Worm (Caenorhabditis elegans): ENCODE results near the gene gpa-3.
A peak's percentile ranks its signal among the peaks of the same experiment; 100 is the strongest.

gpa-3 gene

ce11 chrV:9324167-9324566 lies 35.4 kb downstream of the gpa-3 start:
- no peak for TF ChIP-seq ceh-82 (tag; optimal IDR thresholded peaks at IDR 0.05)
- TF ChIP-seq aly-2 (tag; optimal IDR thresholded peaks at IDR 0.05) = no peak
- no peak for TF ChIP-seq skn-1 (tag; optimal IDR thresholded peaks at IDR 0.05)
- TF ChIP-seq mab-5 (tag; optimal IDR thresholded peaks at IDR 0.05) = no peak
- TF ChIP-seq nhr-11 (tag; optimal IDR thresholded peaks at IDR 0.05) = no peak
- no peak for TF ChIP-seq unc-62 (GFP tag; optimal IDR thresholded peaks at IDR 0.05)
- TF ChIP-seq blmp-1 (tag; optimal IDR thresholded peaks at IDR 0.05; ENCODE audit: insufficient read depth) = peak; percentile 76
- TF ChIP-seq mdl-1 (tag; optimal IDR thresholded peaks at IDR 0.05) = no peak
- no peak for TF ChIP-seq ceh-16 (tag; optimal IDR thresholded peaks at IDR 0.05)
- no peak for TF ChIP-seq peb-1 (tag; optimal IDR thresholded peaks at IDR 0.05)
- TF ChIP-seq nhr-6 (tag; optimal IDR thresholded peaks at IDR 0.05) = no peak
- TF ChIP-seq unc-39 (tag; optimal IDR thresholded peaks at IDR 0.05) = no peak
- TF ChIP-seq R02D3.7 (tag; optimal IDR thresholded peaks at IDR 0.05) = no peak
- TF ChIP-seq ztf-1 (GFP tag; conservative IDR thresholded peaks at IDR 0.05) = no peak
- no peak for TF ChIP-seq nhr-23 (tag; optimal IDR thresholded peaks at IDR 0.05)
- no peak for TF ChIP-seq ztf-11 (tag; optimal IDR thresholded peaks at IDR 0.05)
- TF ChIP-seq lin-39 (tag; optimal IDR thresholded peaks at IDR 0.05) = no peak
- TF ChIP-seq nhr-10 (tag; optimal IDR thresholded peaks at IDR 0.05) = no peak
- TF ChIP-seq nhr-77 (tag; optimal IDR thresholded peaks at IDR 0.05) = no peak
- TF ChIP-seq fos-1 (tag; optimal IDR thresholded peaks at IDR 0.05) = no peak
- peak; percentile 58 for TF ChIP-seq nhr-25 (tag; optimal IDR thresholded peaks at IDR 0.05)
- peak; percentile 1 for TF ChIP-seq C34F6.9 (tag; optimal IDR thresholded peaks at IDR 0.05)
- TF ChIP-seq crh-2 (tag; optimal IDR thresholded peaks at IDR 0.05) = no peak
- no peak for TF ChIP-seq lsy-2 (tag; optimal IDR thresholded peaks at IDR 0.05)
- no peak for TF ChIP-seq elt-1 (tag; optimal IDR thresholded peaks at IDR 0.05)

DNA sequence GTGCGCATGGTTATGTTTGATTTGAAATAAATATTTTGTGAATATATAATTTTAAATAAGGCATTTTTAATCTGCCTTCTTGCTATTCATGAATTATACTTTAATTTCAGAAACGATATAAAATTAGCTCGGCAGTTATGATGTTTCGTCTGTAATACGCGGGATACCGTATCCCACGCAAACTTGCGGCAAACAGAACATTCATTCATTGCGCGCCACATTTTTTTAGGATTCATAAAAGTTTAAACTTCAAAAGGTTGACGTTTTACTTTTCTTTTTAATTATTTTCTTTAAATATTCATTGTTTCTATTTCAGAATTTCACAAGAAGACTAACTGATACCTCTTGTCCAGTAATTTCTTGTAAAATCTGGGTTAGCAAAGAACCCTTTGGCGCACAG lies 36.7 kb downstream of the gpa-3 start, which contains the start of gene tag-153:
TSS of gene tag-153 (plus strand) at position 200 of the 400 bp plus-strand sequence.
- TF ChIP-seq nhr-23 (tag; optimal IDR thresholded peaks at IDR 0.05) (no peak), ceh-16 (tag; optimal IDR thresholded peaks at IDR 0.05) (no peak), F13H6.1 (tag; optimal IDR thresholded peaks at IDR 0.05) (no peak), ztf-1 (GFP tag; conservative IDR thresholded peaks at IDR 0.05) (no peak), unc-55 (GFP tag; optimal IDR thresholded peaks at IDR 0.05) (no peak), alr-1 (tag; optimal IDR thresholded peaks at IDR 0.05) (no peak)

- TF ChIP-seq nhr-25 (tag; optimal IDR thresholded peaks at IDR 0.05) = no peak
- TF ChIP-seq mbf-1 (tag; optimal IDR thresholded peaks at IDR 0.05) = no peak
- no peak for TF ChIP-seq gmeb-1 (tag; optimal IDR thresholded peaks at IDR 0.05)
- TF ChIP-seq R02D3.7 (tag; optimal IDR thresholded peaks at IDR 0.05) = no peak
- no peak for TF ChIP-seq mab-5 (tag; optimal IDR thresholded peaks at IDR 0.05)
- no peak for TF ChIP-seq unc-55 (GFP tag; optimal IDR thresholded peaks at IDR 0.05)
- TF ChIP-seq fos-1 (tag; optimal IDR thresholded peaks at IDR 0.05) = no peak
- no peak for TF ChIP-seq ZK546.5 (tag; optimal IDR thresholded peaks at IDR 0.05)
- no peak for TF ChIP-seq lin-13 (GFP tag; optimal IDR thresholded peaks at IDR 0.05)
- no peak for TF ChIP-seq nhr-11 (tag; optimal IDR thresholded peaks at IDR 0.05)
- no peak for TF ChIP-seq aly-2 (tag; optimal IDR thresholded peaks at IDR 0.05)
- no peak for TF ChIP-seq mdl-1 (tag; optimal IDR thresholded peaks at IDR 0.05)
- TF ChIP-seq lin-11 (tag; optimal IDR thresholded peaks at IDR 0.05) = no peak
- TF ChIP-seq ztf-4 (tag; optimal IDR thresholded peaks at IDR 0.05) = no peak
- TF ChIP-seq nhr-10 (tag; optimal IDR thresholded peaks at IDR 0.05) = no peak
- TF ChIP-seq nhr-77 (tag; optimal IDR thresholded peaks at IDR 0.05) = no peak
- TF ChIP-seq elt-3 (tag; optimal IDR thresholded peaks at IDR 0.05) = no peak
These were observed 38.4 kb downstream of the gpa-3 start, which contains the start of gene F44A2.7 for ce11 chrV:9321185-9321584. Gene F44A2.7, plus strand, starts transcription at chrV:9321485.

- TF ChIP-seq mdl-1 (tag; optimal IDR thresholded peaks at IDR 0.05) = no peak
- no peak for TF ChIP-seq skn-1 (tag; optimal IDR thresholded peaks at IDR 0.05)
- TF ChIP-seq ztf-11 (tag; optimal IDR thresholded peaks at IDR 0.05) = no peak
- no peak for TF ChIP-seq lin-11 (tag; optimal IDR thresholded peaks at IDR 0.05)
- no peak for TF ChIP-seq elt-3 (tag; optimal IDR thresholded peaks at IDR 0.05)
- no peak for TF ChIP-seq ztf-1 (GFP tag; conservative IDR thresholded peaks at IDR 0.05)
- TF ChIP-seq sem-4 (tag; optimal IDR thresholded peaks at IDR 0.05) = no peak
- peak; percentile 57 for TF ChIP-seq egl-27 (tag; optimal IDR thresholded peaks at IDR 0.05)
- TF ChIP-seq mbf-1 (tag; optimal IDR thresholded peaks at IDR 0.05) = no peak
- TF ChIP-seq sma-9 (GFP tag; optimal IDR thresholded peaks at IDR 0.05) = peak; percentile 84
- no peak for TF ChIP-seq sma-9 (tag; optimal IDR thresholded peaks at IDR 0.05)
- peak; percentile 47 for TF ChIP-seq sma-3 (GFP tag; optimal IDR thresholded peaks at IDR 0.05)
- TF ChIP-seq aly-2 (tag; optimal IDR thresholded peaks at IDR 0.05) = no peak
- TF ChIP-seq ama-1 (optimal IDR thresholded peaks at IDR 0.05) = no peak
- peak; percentile 36 for TF ChIP-seq mab-5 (tag; optimal IDR thresholded peaks at IDR 0.05)
- no peak for TF ChIP-seq nhr-77 (tag; optimal IDR thresholded peaks at IDR 0.05)
- TF ChIP-seq nhr-25 (tag; optimal IDR thresholded peaks at IDR 0.05) = no peak
- TF ChIP-seq nhr-237 (tag; optimal IDR thresholded peaks at IDR 0.05) = no peak
- no peak for TF ChIP-seq elt-1 (tag; optimal IDR thresholded peaks at IDR 0.05)
- TF ChIP-seq nhr-10 (tag; optimal IDR thresholded peaks at IDR 0.05) = no peak
- no peak for TF ChIP-seq nhr-6 (tag; optimal IDR thresholded peaks at IDR 0.05)
- TF ChIP-seq crh-2 (tag; optimal IDR thresholded peaks at IDR 0.05) = peak; percentile 72
- no peak for TF ChIP-seq ceh-82 (tag; optimal IDR thresholded peaks at IDR 0.05)
- TF ChIP-seq alr-1 (tag; optimal IDR thresholded peaks at IDR 0.05) = no peak
- no peak for TF ChIP-seq snpc-4 (tag; optimal IDR thresholded peaks at IDR 0.05)
- TF ChIP-seq fos-1 (tag; optimal IDR thresholded peaks at IDR 0.05) = peak; percentile 46
- TF ChIP-seq nhr-21 (tag; optimal IDR thresholded peaks at IDR 0.05) = peak; percentile 15
- TF ChIP-seq dmd-4 (tag; optimal IDR thresholded peaks at IDR 0.05) = no peak
- TF ChIP-seq ceh-16 (tag; optimal IDR thresholded peaks at IDR 0.05) = no peak
- TF ChIP-seq nhr-12 (tag; optimal IDR thresholded peaks at IDR 0.05) = no peak
- TF ChIP-seq F13H6.1 (tag; optimal IDR thresholded peaks at IDR 0.05) = peak; percentile 33
These were observed 41.5 kb downstream of the gpa-3 start, which contains the start of gene kvs-3 for ce11 chrV:9318046-9318445. Gene kvs-3, plus strand, starts transcription at chrV:9318311.

Data from whole organism, L2 larva.